Fruit fly (Drosophila melanogaster) whole organism, prepupa: ENCODE results near the gene CG46303.

ENCODE experiments used
- Blimp-1 ChIP-seq: fragments of 200-800 bp; sonication (Bioruptor generic); optimal IDR thresholded peaks from 3 replicates; lab custom pipeline; 2017; ENCODE audit warnings: missing biosample characterization, missing genetic modification characterization, mild to moderate bottlenecking, moderate library complexity, missing genetic modification reagents
- CG10631 ChIP-seq: fragments of 200-800 bp; sonication (Bioruptor generic); optimal IDR thresholded peaks from 2 replicates; lab custom pipeline; 2016; ENCODE audit warnings: missing biosample characterization, missing genetic modification characterization
- CG10669 ChIP-seq: fragments of 200-800 bp; sonication (Bioruptor generic); optimal IDR thresholded peaks from 3 replicates; lab custom pipeline; 2018; ENCODE audit warnings: missing biosample characterization, mild to moderate bottlenecking, missing genetic modification characterization, moderate library complexity
- CG11902 ChIP-seq: fragments of 200-800 bp; sonication (Bioruptor generic); optimal IDR thresholded peaks from 3 replicates; lab custom pipeline; 2016; ENCODE audit warnings: missing biosample characterization, missing genetic modification characterization
- CG15336 ChIP-seq: fragments of 200-800 bp; sonication (Bioruptor generic); IDR thresholded peaks from 2 replicates; pipeline ENCODE4 v1.3.6; 2022; ENCODE audit warnings: missing biosample characterization, missing genetic modification characterization
- CG1621 ChIP-seq: fragments of 200-800 bp; sonication (Bioruptor generic); optimal IDR thresholded peaks from 3 replicates; lab custom pipeline; 2018; ENCODE audit warnings: missing biosample characterization, mild to moderate bottlenecking, missing genetic modification characterization
- CG16779 ChIP-seq: fragments of 200-800 bp; sonication (Bioruptor generic); optimal IDR thresholded peaks from 3 replicates; lab custom pipeline; 2017; ENCODE audit warnings: missing biosample characterization, mild to moderate bottlenecking, missing genetic modification characterization
- CG3032 ChIP-seq: fragments of 200-800 bp; optimal IDR thresholded peaks from 2 replicates; lab custom pipeline; 2019; ENCODE audit warnings: missing biosample characterization, mild to moderate bottlenecking, missing genetic modification characterization, moderate library complexity
- CG32006 ChIP-seq: fragments of 200-800 bp; sonication (Bioruptor generic); optimal IDR thresholded peaks from 3 replicates; lab custom pipeline; 2017; ENCODE audit warnings: missing biosample characterization, mild to moderate bottlenecking, missing genetic modification characterization
- CG3919 ChIP-seq: fragments of 200-800 bp; sonication (Bioruptor generic); optimal IDR thresholded peaks from 3 replicates; lab custom pipeline; 2016; ENCODE audit warnings: missing biosample characterization, missing genetic modification characterization
- CG6163 ChIP-seq: fragments of 200-800 bp; sonication (Bioruptor generic); IDR thresholded peaks from 3 replicates; pipeline ENCODE4 v1.3.6; 2022; ENCODE audit warnings: missing biosample characterization, missing genetic modification characterization
- CG6276 ChIP-seq: fragments of 200-800 bp; sonication (Bioruptor generic); optimal IDR thresholded peaks from 2 replicates; lab custom pipeline; 2017; ENCODE audit warnings: missing biosample characterization, mild to moderate bottlenecking, missing genetic modification characterization
- CG6792 ChIP-seq: fragments of 200-800 bp; sonication (Bioruptor generic); optimal IDR thresholded peaks from 3 replicates; lab custom pipeline; 2016; ENCODE audit warnings: missing biosample characterization, missing genetic modification characterization
- CG6808 ChIP-seq: fragments of 200-800 bp; sonication (Bioruptor generic); optimal IDR thresholded peaks from 3 replicates; lab custom pipeline; 2017; ENCODE audit warnings: missing biosample characterization, missing genetic modification characterization, mild to moderate bottlenecking, moderate library complexity, missing genetic modification reagents
- CG6854 ChIP-seq: fragments of 200-800 bp; sonication (Bioruptor generic); optimal IDR thresholded peaks from 2 replicates; lab custom pipeline; 2017; ENCODE audit warnings: missing biosample characterization, mild to moderate bottlenecking, missing genetic modification characterization
- CG7368 ChIP-seq: fragments of 200-800 bp; sonication (Bioruptor generic); optimal IDR thresholded peaks from 3 replicates; lab custom pipeline; 2016; ENCODE audit warnings: missing biosample characterization, missing genetic modification characterization
- CG8119 ChIP-seq: fragments of 200-800 bp; sonication (Bioruptor generic); IDR thresholded peaks from 3 replicates; pipeline ENCODE4 v1.3.6; 2022; ENCODE audit warnings: missing biosample characterization, missing genetic modification characterization
- CG8319 ChIP-seq: fragments of 200-800 bp; sonication (Bioruptor generic); optimal IDR thresholded peaks from 3 replicates; lab custom pipeline; 2016; ENCODE audit warnings: missing biosample characterization, missing genetic modification characterization
- CG8632 ChIP-seq: fragments of 200-800 bp; sonication (Bioruptor generic); optimal IDR thresholded peaks from 3 replicates; lab custom pipeline; 2016; ENCODE audit warnings: missing biosample characterization, missing genetic modification characterization
- CG9139 ChIP-seq: fragments of 200-800 bp; sonication (Bioruptor generic); optimal IDR thresholded peaks from 3 replicates; lab custom pipeline; 2017; ENCODE audit warnings: missing biosample characterization, mild to moderate bottlenecking, missing genetic modification characterization
- Eip78C ChIP-seq: fragments of 200-800 bp; sonication (Bioruptor generic); peaks from one replicate; lab custom pipeline; 2016; ENCODE audit warnings: missing biosample characterization, missing genetic modification characterization
- Eip93F ChIP-seq: fragments of 200-800 bp; sonication (Bioruptor generic); optimal IDR thresholded peaks from 2 replicates; lab custom pipeline; 2016; ENCODE audit warnings: missing biosample characterization, mild to moderate bottlenecking, missing genetic modification characterization
- Ets21C ChIP-seq: fragments of 200-800 bp; sonication (Bioruptor generic); optimal IDR thresholded peaks from 3 replicates; lab custom pipeline; 2016; ENCODE audit warnings: missing biosample characterization, missing genetic modification characterization
- Gug ChIP-seq: fragments of 200-800 bp; sonication (Bioruptor generic); IDR thresholded peaks from 2 replicates; pipeline ENCODE4 v1.3.6; 2022; ENCODE audit warnings: missing biosample characterization, missing genetic modification characterization
- Hr38 ChIP-seq: sonication (Bioruptor generic); optimal IDR thresholded peaks from 2 replicates; lab custom pipeline; 2016; ENCODE audit warnings: missing biosample characterization, missing genetic modification characterization
- Hr39 ChIP-seq: fragments of 200-800 bp; sonication (Bioruptor generic); optimal IDR thresholded peaks from 2 replicates; lab custom pipeline; 2016; ENCODE audit warnings: missing biosample characterization, missing genetic modification characterization
- Hr4 ChIP-seq: fragments of 200-800 bp; sonication (Bioruptor generic); optimal IDR thresholded peaks from 3 replicates; lab custom pipeline; 2016; ENCODE audit warnings: missing biosample characterization, missing genetic modification characterization
- Lpt ChIP-seq: fragments of 200-800 bp; sonication (Bioruptor generic); optimal IDR thresholded peaks from 3 replicates; lab custom pipeline; 2016; ENCODE audit warnings: missing biosample characterization, missing genetic modification characterization
- OdsH ChIP-seq: fragments of 200-800 bp; sonication (Bioruptor generic); optimal IDR thresholded peaks from 3 replicates; lab custom pipeline; 2016; ENCODE audit warnings: missing biosample characterization, missing genetic modification characterization
- Sox102F ChIP-seq: fragments of 200-800 bp; sonication (Bioruptor generic); optimal IDR thresholded peaks from 2 replicates; lab custom pipeline; 2016; ENCODE audit warnings: missing biosample characterization, mild to moderate bottlenecking, missing genetic modification characterization
- Sox14 ChIP-seq: fragments of 200-800 bp; sonication (Bioruptor generic); optimal IDR thresholded peaks from 3 replicates; lab custom pipeline; 2016; ENCODE audit warnings: missing biosample characterization, missing genetic modification characterization
- achi ChIP-seq: fragments of 200-800 bp; sonication (Bioruptor generic); optimal IDR thresholded peaks from 3 replicates; lab custom pipeline; 2016; ENCODE audit warnings: missing biosample characterization, missing genetic modification characterization
- acj6 ChIP-seq: fragments of 200-800 bp; sonication (Bioruptor generic); optimal IDR thresholded peaks from 3 replicates; lab custom pipeline; 2016; ENCODE audit warnings: missing biosample characterization, missing genetic modification characterization
- cyc ChIP-seq: fragments of 200-800 bp; sonication (Bioruptor generic); optimal IDR thresholded peaks from 3 replicates; lab custom pipeline; 2016; ENCODE audit warnings: missing biosample characterization, missing genetic modification characterization
- dsx ChIP-seq: fragments of 200-800 bp; optimal IDR thresholded peaks from 3 replicates; lab custom pipeline; 2019; ENCODE audit warnings: missing biosample characterization, mild to moderate bottlenecking, missing genetic modification characterization, moderate library complexity; ENCODE audit not compliant: poor library complexity, severe bottlenecking
- esn ChIP-seq: fragments of 200-800 bp; sonication (Bioruptor generic); optimal IDR thresholded peaks from 2 replicates; lab custom pipeline; 2016; ENCODE audit warnings: missing biosample characterization, mild to moderate bottlenecking, missing genetic modification characterization, moderate library complexity
- fd85E ChIP-seq: fragments of 200-800 bp; sonication (Bioruptor generic); optimal IDR thresholded peaks from 3 replicates; lab custom pipeline; 2016; ENCODE audit warnings: missing biosample characterization, missing genetic modification characterization
- fkh ChIP-seq: fragments of 200-800 bp; sonication (Bioruptor generic); optimal IDR thresholded peaks from 3 replicates; lab custom pipeline; 2017; ENCODE audit warnings: missing biosample characterization, mild to moderate bottlenecking, missing genetic modification characterization, moderate library complexity
- lz ChIP-seq: fragments of 200-800 bp; sonication (Bioruptor generic); optimal IDR thresholded peaks from 3 replicates; lab custom pipeline; 2016; ENCODE audit warnings: missing biosample characterization, missing genetic modification characterization
- net ChIP-seq: fragments of 200-800 bp; sonication (Bioruptor generic); optimal IDR thresholded peaks from 3 replicates; lab custom pipeline; 2016; ENCODE audit warnings: missing biosample characterization, missing genetic modification characterization
- salr ChIP-seq, 2 experiments: fragments of 200-800 bp; sonication (Bioruptor generic); optimal IDR thresholded peaks; 3 replicates each; lab custom pipeline; 2016 to 2018; ENCODE audit warnings: missing biosample characterization in 2 of 2, missing genetic modification characterization in 2 of 2, mild to moderate bottlenecking in 1 of 2
- spab ChIP-seq: fragments of 200-800 bp; sonication (Bioruptor generic); optimal IDR thresholded peaks from 2 replicates; lab custom pipeline; 2017; ENCODE audit warnings: missing biosample characterization, mild to moderate bottlenecking, missing genetic modification characterization, missing genetic modification reagents
- svp ChIP-seq: fragments of 200-800 bp; sonication (Bioruptor generic); peaks from one replicate; lab custom pipeline; 2016; ENCODE audit warnings: missing biosample characterization, missing genetic modification characterization
- topi ChIP-seq: fragments of 200-800 bp; sonication (Bioruptor generic); optimal IDR thresholded peaks from 3 replicates; lab custom pipeline; 2016; ENCODE audit warnings: missing biosample characterization, missing genetic modification characterization
- vri ChIP-seq: fragments of 200-800 bp; sonication (Bioruptor generic); optimal IDR thresholded peaks from 3 replicates; lab custom pipeline; 2016; ENCODE audit warnings: missing biosample characterization, mild to moderate bottlenecking, missing genetic modification characterization

Gene CG46303

DNA sequence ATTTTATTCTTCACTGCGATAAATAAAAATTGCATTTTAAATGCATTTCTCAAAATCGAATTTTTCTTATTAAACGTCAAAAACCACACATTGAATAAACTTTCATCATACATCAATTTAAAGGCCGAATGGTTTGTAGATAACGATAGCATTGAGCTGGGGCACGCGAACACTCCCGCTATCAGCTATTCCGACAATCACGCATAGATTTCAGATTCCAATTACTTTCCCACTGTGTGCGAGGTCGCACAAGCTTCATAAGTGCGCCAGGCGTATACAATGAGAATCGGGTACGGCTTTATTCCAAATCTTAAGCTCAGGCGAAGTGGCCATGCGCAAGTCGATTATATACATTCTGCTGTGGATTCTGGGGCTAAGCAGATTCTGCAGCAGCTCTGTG is at the start of gene CG46303:
Gene CG46303 (plus strand): TSS at position 223 of the 400 bp plus-strand sequence.
- TF ChIP-seq Eip93F (GFP tag; lab: Kevin White, UChicago) = no peak
- no peak for TF ChIP-seq CG3919
- no peak for TF ChIP-seq fkh (GFP tag; lab: Kevin White, UChicago)
- no peak for TF ChIP-seq acj6 (GFP tag; lab: Kevin White, UChicago)
- TF ChIP-seq CG10631 = no peak
- TF ChIP-seq fd85E (GFP tag; lab: Kevin White, UChicago) = no peak
- TF ChIP-seq Eip78C = no peak
- TF ChIP-seq Blimp-1 (GFP tag; lab: Kevin White, UChicago) = no peak
- no peak for TF ChIP-seq CG1621 (tag; lab: Kevin White, UChicago)
- no peak for TF ChIP-seq achi (GFP tag; lab: Kevin White, UChicago)
- no peak for TF ChIP-seq CG8319
- no peak for TF ChIP-seq CG15336 (GFP tag; lab: Robert Waterston, UW)
- TF ChIP-seq, all 60 proteins: peak for 0

dm6 chr3R:5772433-5772832 is 49.3 kb upstream of the CG46303 start:
- TF ChIP-seq CG16779 (tag; lab: Kevin White, UChicago) (no peak), CG6792 (GFP tag; lab: Kevin White, UChicago) (no peak), svp (GFP tag; lab: Kevin White, UChicago) (peak; percentile 20)

DNA sequence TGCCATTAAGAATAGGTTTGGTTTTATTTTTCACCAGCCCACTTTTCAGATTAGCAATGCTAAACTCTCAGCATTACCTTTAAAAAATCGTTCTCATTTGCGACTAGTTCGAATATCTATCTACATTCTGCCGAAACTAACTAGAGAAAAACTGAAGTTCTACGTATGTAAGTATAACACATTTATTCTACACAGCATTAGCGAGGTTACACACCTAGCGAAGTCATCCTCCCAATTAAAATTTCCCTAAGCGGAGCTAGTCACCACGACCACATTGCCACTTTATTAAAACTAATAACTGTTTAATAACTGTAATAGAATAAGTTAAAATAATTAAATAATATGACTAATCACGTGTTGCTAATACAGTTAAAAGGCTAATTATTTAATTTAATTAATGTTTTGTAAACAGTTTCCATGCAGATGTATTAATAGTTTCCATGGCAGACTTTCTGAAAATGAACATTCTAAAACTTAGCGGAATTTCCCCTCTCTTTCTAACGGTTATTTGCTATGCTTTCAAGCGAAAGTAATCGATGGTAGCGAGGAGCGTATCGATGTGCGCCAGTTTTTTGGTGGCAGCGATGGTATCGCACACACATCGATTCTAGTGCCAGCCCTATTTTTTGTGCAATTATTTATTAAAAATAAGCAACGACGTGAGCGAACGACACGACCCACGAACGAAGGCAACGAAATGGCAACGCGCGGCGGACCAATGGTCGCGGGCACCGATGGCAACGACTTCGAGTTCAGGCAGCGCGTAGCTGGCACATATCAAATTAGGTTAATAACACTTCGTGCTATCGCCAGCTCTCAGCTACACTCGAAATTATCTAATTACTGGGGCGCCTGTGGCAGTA is 42.8 kb upstream of the CG46303 start, which contains the start of gene jagn:
Gene jagn (plus strand): TSS at position 585 of the 863 bp plus-strand sequence.
- TF ChIP-seq topi (GFP tag; lab: Kevin White, UChicago) = peak; percentile 45
- no peak for TF ChIP-seq dsx (GFP tag; lab: Kevin White, UChicago)
- peak; percentile 20 for TF ChIP-seq CG3032 (tag; lab: Kevin White, UChicago)
- no peak for TF ChIP-seq Eip93F (GFP tag; lab: Kevin White, UChicago)
- TF ChIP-seq Lpt (GFP tag; lab: Kevin White, UChicago) = no peak
- no peak for TF ChIP-seq vri (GFP tag; lab: Kevin White, UChicago)
- no peak for TF ChIP-seq net (GFP tag; lab: Kevin White, UChicago)
- no peak for TF ChIP-seq Gug (GFP tag; lab: Robert Waterston, UW)
- no peak for TF ChIP-seq CG16779 (tag; lab: Kevin White, UChicago)
- TF ChIP-seq OdsH (GFP tag; lab: Kevin White, UChicago) = peak; percentile 43
- TF ChIP-seq esn (GFP tag; lab: Kevin White, UChicago) = peak; percentile 72
- TF ChIP-seq Sox102F (GFP tag; lab: Kevin White, UChicago) = peak; percentile 47
- TF ChIP-seq spab = no peak
- no peak for TF ChIP-seq CG10631
- TF ChIP-seq Hr4 (GFP tag; lab: Kevin White, UChicago) = peak; percentile 30
- no peak for TF ChIP-seq CG7368
- no peak for TF ChIP-seq svp (GFP tag; lab: Kevin White, UChicago)
- no peak for TF ChIP-seq CG6276 (GFP tag; lab: Kevin White, UChicago)
- TF ChIP-seq CG6808 (GFP tag; lab: Kevin White, UChicago) = no peak
- TF ChIP-seq CG8632 (GFP tag; lab: Kevin White, UChicago) = no peak
- TF ChIP-seq Eip78C = peak; percentile 81
- no peak for TF ChIP-seq CG10669 (GFP tag; lab: Kevin White, UChicago)
- no peak for TF ChIP-seq CG8319
- peak; percentile 49 for TF ChIP-seq Ets21C
- no peak for TF ChIP-seq salr (GFP tag; optimal IDR thresholded peaks at IDR 0.05; lab: Kevin White, UChicago)
- no peak for TF ChIP-seq CG32006
- TF ChIP-seq CG6163 = peak; percentile 54; the same call in 2 of the 3 replicates
- TF ChIP-seq Sox14 (GFP tag; lab: Kevin White, UChicago) = peak; percentile 35
- no peak for TF ChIP-seq CG6854 (GFP tag; lab: Kevin White, UChicago)
- TF ChIP-seq achi (GFP tag; lab: Kevin White, UChicago) = peak; percentile 49
- TF ChIP-seq Hr38 (GFP tag; lab: Kevin White, UChicago) = no peak
- no peak for TF ChIP-seq CG9139 (GFP tag; lab: Kevin White, UChicago)
- TF ChIP-seq CG8119 (GFP tag; lab: Robert Waterston, UW) = no peak
- no peak for TF ChIP-seq CG11902 (GFP tag; lab: Kevin White, UChicago)
- TF ChIP-seq cyc (GFP tag; lab: Kevin White, UChicago) = peak; percentile 54
- peak; percentile 59 for TF ChIP-seq Hr39 (GFP tag; lab: Kevin White, UChicago)
- peak; percentile 15 for TF ChIP-seq acj6 (GFP tag; lab: Kevin White, UChicago)
- TF ChIP-seq fd85E (GFP tag; lab: Kevin White, UChicago) = no peak
- TF ChIP-seq lz (GFP tag; lab: Kevin White, UChicago) = peak; percentile 58
- no peak for TF ChIP-seq CG1621 (tag; lab: Kevin White, UChicago)
